Worm (Caenorhabditis elegans): Measurements from ENCODE around the gene agt-2.

- TF ChIP-seq nhr-19 (GFP tag; conservative IDR thresholded peaks at IDR 0.05) = peak; percentile 56
- TF ChIP-seq nhr-11 (tag; optimal IDR thresholded peaks at IDR 0.05) = no peak
- peak in 1 of 3 experiments; percentile 17 for TF ChIP-seq ceh-82 (tag; optimal IDR thresholded peaks at IDR 0.05)
- TF ChIP-seq C04F5.9 (tag; optimal IDR thresholded peaks at IDR 0.05) = no peak
- TF ChIP-seq lin-39 (tag; optimal IDR thresholded peaks at IDR 0.05) = no peak
- TF ChIP-seq fos-1 (tag; optimal IDR thresholded peaks at IDR 0.05) = peak; percentile 10
- TF ChIP-seq lin-35 (GFP tag; optimal IDR thresholded peaks at IDR 0.05) = peak; percentile 25 to 81
- no peak for TF ChIP-seq unc-62 (GFP tag; optimal IDR thresholded peaks at IDR 0.05)
- peak in 1 of 2 experiments; percentile 36 for TF ChIP-seq mdl-1 (tag; optimal IDR thresholded peaks at IDR 0.05)
These were observed 6.0 kb upstream of the agt-2 start, which contains the start of gene pkc-3 for ce11 chrII:5379614-5380077.
